Worm (Caenorhabditis elegans): ENCODE measurements around the gene srbc-83.
A peak's percentile ranks its signal among the peaks of the same experiment; 100 is the strongest.
"Not testable (repeated sequence)": the region's sequence is repeated elsewhere in the genome, so short reads cannot be mapped to it uniquely, and the experiment has no call there.

srbc-83 gene

DNA sequence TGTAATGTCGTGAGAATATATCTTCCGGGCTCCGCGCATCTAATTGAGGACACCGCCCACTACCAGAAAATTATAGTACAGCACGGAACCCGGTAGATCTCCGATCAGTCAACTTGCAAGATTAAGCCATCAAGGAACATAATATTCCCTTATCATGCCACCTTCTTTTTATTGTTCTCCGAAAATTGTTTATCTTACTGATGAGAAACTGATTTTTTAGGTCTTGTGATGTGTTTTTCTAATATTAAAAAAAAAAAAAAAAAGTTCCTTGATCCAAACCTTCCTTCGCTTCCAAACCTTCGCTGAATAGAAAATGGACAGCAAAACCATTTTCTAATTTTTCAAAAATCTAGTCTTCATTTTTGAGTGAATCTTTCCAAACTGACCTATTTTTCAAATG, 31.7 kb downstream of the srbc-83 start, which contains the start of gene F57G8.7:
TSS of gene F57G8.7 (plus strand) at position 301 of the 400 bp plus-strand sequence.
- TF ChIP-seq grh-1 (GFP tag; IDR thresholded peaks at IDR 0.05) = no peak
- no peak for TF ChIP-seq dpl-1 (GFP tag; optimal IDR thresholded peaks at IDR 0.05)
- no peak for TF ChIP-seq jun-1 (tag; optimal IDR thresholded peaks at IDR 0.05)
- no peak for TF ChIP-seq nhr-71 (tag; optimal IDR thresholded peaks at IDR 0.05)
- TF ChIP-seq nhr-84 (tag; optimal IDR thresholded peaks at IDR 0.05) = no peak
- no peak for TF ChIP-seq aly-2 (tag; optimal IDR thresholded peaks at IDR 0.05)
- no peak for TF ChIP-seq fkh-10 (GFP tag; optimal IDR thresholded peaks at IDR 0.05)
- TF ChIP-seq tbx-2 (tag; optimal IDR thresholded peaks at IDR 0.05) = no peak
- no peak for TF ChIP-seq tlp-1 (tag; optimal IDR thresholded peaks at IDR 0.05)
- no peak for TF ChIP-seq aha-1 (tag; optimal IDR thresholded peaks at IDR 0.05)
- no peak for TF ChIP-seq unc-86 (tag; optimal IDR thresholded peaks at IDR 0.05)
- no peak for TF ChIP-seq lsy-2 (tag; optimal IDR thresholded peaks at IDR 0.05)
- no peak for TF ChIP-seq lir-3 (tag; optimal IDR thresholded peaks at IDR 0.05; ENCODE audit: poor library complexity)
- TF ChIP-seq zip-4 (GFP tag; optimal IDR thresholded peaks at IDR 0.05) = no peak
- no peak for TF ChIP-seq ceh-88 (GFP tag; IDR thresholded peaks at IDR 0.05)

DNA sequence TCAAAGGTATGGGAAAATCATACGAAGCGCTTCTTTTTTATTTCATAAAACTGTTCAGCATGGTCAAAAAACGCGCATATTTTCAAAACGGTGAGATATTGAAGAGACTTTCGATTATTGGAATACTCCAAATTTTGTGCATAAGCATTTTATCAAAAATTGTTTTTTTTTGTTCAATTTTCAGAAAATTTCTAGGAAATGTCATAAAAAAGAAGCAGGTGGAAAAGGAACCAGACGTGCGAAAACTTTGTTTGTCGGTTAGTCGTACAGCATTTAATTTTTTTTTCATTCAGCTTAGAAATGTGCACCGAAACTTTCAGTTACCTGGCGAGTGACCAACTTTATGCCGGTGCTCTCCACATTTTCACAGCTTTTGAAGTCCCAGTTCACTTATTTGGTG, 36.2 kb downstream of the srbc-83 start, which contains the start of gene srh-167:
TSS of gene srh-167 (plus strand) at position 301 of the 400 bp plus-strand sequence.
- TF ChIP-seq skn-1 (tag; optimal IDR thresholded peaks at IDR 0.05) (no peak), unc-86 (tag; optimal IDR thresholded peaks at IDR 0.05) (no peak), rnt-1 (tag; optimal IDR thresholded peaks at IDR 0.05) (no peak), fos-1 (tag; optimal IDR thresholded peaks at IDR 0.05) (no peak)

DNA sequence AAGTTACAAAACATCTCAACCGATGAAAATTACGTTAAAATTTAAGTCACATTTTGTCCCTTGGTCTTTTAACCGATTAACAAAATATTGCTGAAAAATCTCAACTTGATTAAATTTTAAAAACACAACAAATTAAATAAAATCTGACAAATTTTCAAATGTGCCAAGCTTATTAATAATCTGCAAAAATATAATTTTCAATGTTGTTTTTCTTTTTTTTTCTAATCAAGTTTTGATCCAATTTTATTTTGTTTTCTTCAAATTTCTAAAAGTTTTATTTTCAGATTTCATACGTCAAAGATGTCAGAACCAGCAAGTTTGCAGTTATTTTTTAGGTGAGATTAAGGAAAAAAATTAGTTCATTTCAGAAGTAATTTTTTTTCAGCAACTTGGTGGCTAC, 39.2 kb downstream of the srbc-83 start, which contains the start of gene srw-87:
TSS of gene srw-87 (plus strand) at position 301 of the 400 bp plus-strand sequence.
- TF ChIP-seq vab-15 (tag; optimal IDR thresholded peaks at IDR 0.05) = no peak
- no peak for TF ChIP-seq C04F5.9 (tag; optimal IDR thresholded peaks at IDR 0.05)
- TF ChIP-seq nhr-28 (tag; optimal IDR thresholded peaks at IDR 0.05) = no peak
- TF ChIP-seq unc-86 (tag; optimal IDR thresholded peaks at IDR 0.05) = no peak
- no peak for TF ChIP-seq lsy-2 (tag; optimal IDR thresholded peaks at IDR 0.05)

DNA sequence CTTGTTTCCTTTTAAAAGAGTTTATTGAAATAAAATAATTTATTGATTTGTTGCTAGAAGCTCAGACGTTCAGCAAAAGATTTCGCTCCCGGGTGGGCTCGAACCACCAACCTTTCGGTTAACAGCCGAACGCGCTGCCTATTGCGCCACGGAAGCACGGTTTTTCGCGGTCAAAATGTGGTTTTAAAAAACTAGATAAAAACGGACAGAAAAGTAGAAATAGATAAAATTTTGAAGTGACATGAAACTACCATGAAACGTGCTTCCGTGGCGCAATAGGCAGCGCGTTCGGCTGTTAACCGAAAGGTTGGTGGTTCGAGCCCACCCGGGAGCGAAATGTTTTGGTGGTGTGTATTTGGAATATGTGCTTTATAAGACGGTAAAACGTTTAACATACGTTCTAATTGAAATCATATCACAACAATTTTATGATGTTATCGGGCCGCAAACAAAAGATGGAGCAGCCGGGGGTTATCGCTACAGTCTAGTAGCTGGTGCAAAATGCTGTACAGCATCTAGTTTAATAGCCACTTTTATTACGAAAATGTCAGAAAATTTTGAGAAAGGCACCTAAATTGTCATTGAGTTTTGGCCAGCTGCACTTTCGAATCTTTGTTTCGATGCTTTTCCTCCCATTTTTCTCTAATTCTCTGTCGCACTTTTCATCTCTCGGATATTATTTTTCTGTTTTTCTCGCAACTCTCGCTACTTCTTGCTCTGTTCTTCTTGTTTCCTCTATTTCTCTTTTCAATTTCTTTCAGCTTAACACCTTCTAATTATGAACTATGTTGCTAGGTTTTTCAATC, 41.3 kb downstream of the srbc-83 start, which contains the start of gene slc-9B.2:
TSS of gene slc-9B.2 (plus strand) at position 756 of the 806 bp plus-strand sequence.
- TF ChIP-seq grh-1 (GFP tag; IDR thresholded peaks at IDR 0.05) = 0 out of 2 replicates have a peak, but pooled peaks have one; percentile 20
- TF ChIP-seq efl-1 (optimal IDR thresholded peaks at IDR 0.05) = peak in 1 of 2 experiments; percentile 7
- TF ChIP-seq efl-1 (GFP tag; optimal IDR thresholded peaks at IDR 0.05 in 1 of 2) = not testable (repeated sequence)
- peak; percentile 4 for TF ChIP-seq nhr-85 (tag)
- TF ChIP-seq nhr-90 (tag; optimal IDR thresholded peaks at IDR 0.05; ENCODE audit: poor library complexity) = peak; percentile 37

DNA sequence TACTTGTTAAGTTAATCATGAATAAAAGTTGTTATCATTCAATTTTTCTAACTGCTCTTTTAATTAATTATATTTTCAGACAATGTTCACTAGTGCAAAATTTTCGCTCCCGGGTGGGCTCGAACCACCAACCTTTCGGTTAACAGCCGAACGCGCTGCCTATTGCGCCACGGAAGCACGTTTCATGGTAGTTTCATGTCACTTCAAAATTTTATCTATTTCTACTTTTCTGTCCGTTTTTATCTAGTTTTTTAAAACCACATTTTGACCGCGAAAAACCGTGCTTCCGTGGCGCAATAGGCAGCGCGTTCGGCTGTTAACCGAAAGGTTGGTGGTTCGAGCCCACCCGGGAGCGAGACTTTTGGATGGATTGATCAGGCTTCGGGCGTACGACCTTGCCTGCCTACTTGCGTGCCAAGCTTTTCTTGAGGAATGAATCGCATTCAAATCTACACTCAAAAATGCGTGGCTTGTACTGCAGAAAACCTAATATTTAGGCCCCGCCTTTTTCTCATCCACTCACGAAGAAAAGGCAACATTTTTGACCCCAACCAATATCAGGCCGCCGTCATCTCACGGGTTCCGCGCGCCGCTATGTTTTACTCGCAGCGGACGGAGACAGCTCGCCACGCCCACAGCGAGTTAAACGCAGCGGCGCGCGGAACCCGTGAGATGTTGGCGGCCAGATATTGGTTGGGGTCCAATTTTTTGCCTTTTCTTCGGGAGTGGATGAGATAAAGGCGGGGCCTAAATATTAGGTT, 44.5 kb downstream of the srbc-83 start:
- TF ChIP-seq efl-1 (optimal IDR thresholded peaks at IDR 0.05) = not testable (repeated sequence)
- TF ChIP-seq efl-1 (GFP tag; optimal IDR thresholded peaks at IDR 0.05 in 1 of 2) (peak in 1 of 2 experiments; percentile 7), snpc-4 (tag; optimal IDR thresholded peaks at IDR 0.05) (peak; percentile 47)

DNA sequence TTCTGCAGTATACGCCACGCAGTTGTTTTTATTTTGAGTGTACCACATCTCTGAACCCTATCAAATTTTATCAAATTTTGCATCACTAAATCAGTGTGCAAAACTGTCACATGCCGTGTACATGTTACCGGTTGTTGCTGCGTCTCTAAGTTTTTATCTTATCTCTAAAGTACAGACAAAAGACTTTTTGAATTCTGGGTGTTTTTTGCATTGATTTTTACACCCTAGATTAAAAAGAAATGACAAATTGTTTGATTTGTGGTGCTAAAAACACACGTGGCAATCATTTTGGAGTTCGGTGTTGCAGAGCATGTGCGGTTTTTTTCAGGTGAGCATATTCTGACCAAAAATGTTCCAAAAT, 45.1 kb downstream of the srbc-83 start, which contains the start of gene nhr-193:
TSS of gene nhr-193 (plus strand) at position 51 of the 361 bp plus-strand sequence.
- TF ChIP-seq lin-15B (tag; optimal IDR thresholded peaks at IDR 0.05) = no peak
- TF ChIP-seq nhr-11 (tag; optimal IDR thresholded peaks at IDR 0.05) = no peak
- peak; percentile 40 for TF ChIP-seq nhr-20 (tag; optimal IDR thresholded peaks at IDR 0.05)
- TF ChIP-seq lin-35 (GFP tag; optimal IDR thresholded peaks at IDR 0.05) = peak in 1 of 2 experiments; percentile 37
- peak; percentile 48 for TF ChIP-seq elt-2 (tag; optimal IDR thresholded peaks at IDR 0.05)
